Worm (Caenorhabditis elegans) whole organism, L4 larva: ENCODE measurements around the gene R105.1.

Experiments
- Y75B8A.6 ChIP-seq: fragments of 200-800 bp; sonication (Bioruptor generic); IDR thresholded peaks from 2 replicates; pipeline ENCODE4 v1.3.6; 2022; ENCODE audit warnings: missing genetic modification reagents, missing genetic modification characterization, missing compliant biosample characterization
- daf-19 ChIP-seq: fragments of 200-800 bp; sonication (Bioruptor generic); conservative IDR thresholded peaks from 2 replicates; pipeline ENCODE4 v1.3.6; 2022; ENCODE audit warnings: missing genetic modification characterization, missing compliant biosample characterization
- lin-13 ChIP-seq: fragments of 150-350 bp; optimal IDR thresholded peaks from 2 replicates; lab custom pipeline; 2014; ENCODE audit warnings: missing biosample characterization, missing genetic modification reagents, missing genetic modification characterization
- zfp-3 ChIP-seq: fragments of 200-800 bp; sonication (Bioruptor generic); conservative IDR thresholded peaks from 2 replicates; pipeline ENCODE4 v1.3.6; 2022; ENCODE audit warnings: missing genetic modification reagents, missing genetic modification characterization, missing compliant biosample characterization
- zip-2 ChIP-seq: fragments of 150-350 bp; optimal IDR thresholded peaks from 2 replicates; lab custom pipeline; 2014; ENCODE audit warnings: missing biosample characterization, missing genetic modification characterization
- ztf-11 ChIP-seq: fragments of 150-350 bp; optimal IDR thresholded peaks from 2 replicates; lab custom pipeline; 2014; ENCODE audit warnings: missing biosample characterization, missing genetic modification characterization

- TF ChIP-seq daf-19 (GFP tag; lab: Robert Waterston, UW): no peak
- TF ChIP-seq Y75B8A.6 (GFP tag; lab: Robert Waterston, UW): no peak
- no peak for TF ChIP-seq lin-13 (GFP tag; lab: Kevin White, UChicago)
- no peak for TF ChIP-seq zip-2 (tag; lab: Kevin White, UChicago)
- TF ChIP-seq ztf-11 (tag; lab: Kevin White, UChicago): no peak
- no peak for TF ChIP-seq zfp-3
Observed at ce11 chrIV:4669242-4669641, 35.7 kb downstream of the R105.1 start, which contains the start of gene F29B9.12.
